Worm (Caenorhabditis elegans) whole organism, L2 larva: ENCODE results near the gene clec-233.

Experiments used
- F13H6.1 ChIP-seq: sonication (generic microtip); optimal IDR thresholded peaks from 2 replicates; lab custom pipeline; 2016; ENCODE audit warnings: missing genetic modification characterization, missing compliant biosample characterization
- R02D3.7 ChIP-seq: fragments of 150-350 bp; optimal IDR thresholded peaks from 2 replicates; lab custom pipeline; 2014; ENCODE audit warnings: missing biosample characterization, missing genetic modification characterization
- Y55F3AM.14 ChIP-seq: fragments of 200-800 bp; sonication (Bioruptor generic); optimal IDR thresholded peaks from 2 replicates; lab custom pipeline; 2018; ENCODE audit warnings: mild to moderate bottlenecking, missing genetic modification characterization, missing compliant biosample characterization
- alr-1 ChIP-seq: fragments of 150-350 bp; optimal IDR thresholded peaks from 2 replicates; lab custom pipeline; 2014; ENCODE audit warnings: missing biosample characterization, missing genetic modification characterization
- aly-2 ChIP-seq: fragments of 150-350 bp; optimal IDR thresholded peaks from 2 replicates; lab custom pipeline; 2014; ENCODE audit warnings: missing biosample characterization, missing genetic modification characterization
- ceh-16 ChIP-seq: fragments of 150-350 bp; optimal IDR thresholded peaks from 2 replicates; lab custom pipeline; 2014; ENCODE audit warnings: missing biosample characterization, missing genetic modification characterization
- ceh-82 ChIP-seq: fragments of 150-350 bp; optimal IDR thresholded peaks from 2 replicates; lab custom pipeline; 2014; ENCODE audit warnings: missing biosample characterization, missing genetic modification characterization
- crh-2 ChIP-seq: sonication (generic microtip); optimal IDR thresholded peaks from 2 replicates; lab custom pipeline; 2017; ENCODE audit warnings: missing biosample characterization, missing genetic modification characterization
- dmd-4 ChIP-seq: sonication (generic microtip); optimal IDR thresholded peaks from 2 replicates; lab custom pipeline; 2017; ENCODE audit warnings: missing biosample characterization, missing genetic modification characterization
- elt-1 ChIP-seq: fragments of 150-350 bp; optimal IDR thresholded peaks from 2 replicates; lab custom pipeline; 2014; ENCODE audit warnings: missing biosample characterization, missing genetic modification characterization
- gmeb-1 ChIP-seq: fragments of 150-350 bp; optimal IDR thresholded peaks from 2 replicates; lab custom pipeline; 2014; ENCODE audit warnings: missing biosample characterization, missing genetic modification characterization
- lin-13 ChIP-seq: fragments of 150-350 bp; optimal IDR thresholded peaks from 2 replicates; lab custom pipeline; 2014; ENCODE audit warnings: missing biosample characterization, missing genetic modification reagents, missing genetic modification characterization
- lin-39 ChIP-seq: fragments of 150-350 bp; optimal IDR thresholded peaks from 2 replicates; lab custom pipeline; 2014; ENCODE audit warnings: missing biosample characterization, missing genetic modification reagents, missing genetic modification characterization
- mab-5 ChIP-seq: fragments of 150-350 bp; optimal IDR thresholded peaks from 2 replicates; lab custom pipeline; 2014; ENCODE audit warnings: missing biosample characterization, missing genetic modification characterization
- mdl-1 ChIP-seq, 2 experiments: fragments of 150-350 bp in 1 of 2; sonication (generic microtip) in 1 of 2; optimal IDR thresholded peaks; 2 replicates each; lab custom pipeline; 2017; ENCODE audit warnings: missing biosample characterization in 2 of 2, missing genetic modification characterization in 2 of 2
- nhr-10 ChIP-seq: sonication (generic microtip); optimal IDR thresholded peaks from 2 replicates; lab custom pipeline; 2017; ENCODE audit warnings: missing biosample characterization, missing genetic modification characterization
- nhr-12 ChIP-seq: fragments of 150-350 bp; optimal IDR thresholded peaks from 2 replicates; lab custom pipeline; 2014; ENCODE audit warnings: missing biosample characterization, missing genetic modification characterization
- nhr-129 ChIP-seq: fragments of 150-350 bp; optimal IDR thresholded peaks from 2 replicates; lab custom pipeline; 2014; ENCODE audit warnings: missing biosample characterization, missing genetic modification characterization
- nhr-21 ChIP-seq: fragments of 150-350 bp; optimal IDR thresholded peaks from 2 replicates; lab custom pipeline; 2014; ENCODE audit warnings: missing biosample characterization, missing genetic modification characterization
- nhr-23 ChIP-seq: fragments of 150-350 bp; optimal IDR thresholded peaks from 2 replicates; lab custom pipeline; 2014; ENCODE audit warnings: missing biosample characterization, missing genetic modification reagents, missing genetic modification characterization
- nhr-237 ChIP-seq: fragments of 150-350 bp; optimal IDR thresholded peaks from 2 replicates; lab custom pipeline; 2014; ENCODE audit warnings: missing biosample characterization, missing genetic modification characterization
- nhr-25 ChIP-seq: fragments of 150-350 bp; sonication (generic microtip); optimal IDR thresholded peaks from 3 replicates; lab custom pipeline; 2014; ENCODE audit warnings: missing biosample characterization, missing genetic modification characterization
- nhr-6 ChIP-seq: fragments of 150-350 bp; optimal IDR thresholded peaks from 2 replicates; lab custom pipeline; 2014; ENCODE audit warnings: missing biosample characterization, missing genetic modification characterization
- nhr-77 ChIP-seq: fragments of 150-350 bp; optimal IDR thresholded peaks from 2 replicates; lab custom pipeline; 2014; ENCODE audit warnings: missing biosample characterization, missing genetic modification characterization
- peb-1 ChIP-seq: fragments of 150-350 bp; optimal IDR thresholded peaks from 2 replicates; lab custom pipeline; 2014; ENCODE audit warnings: missing biosample characterization, missing genetic modification characterization
- sem-4 ChIP-seq: fragments of 150-350 bp; optimal IDR thresholded peaks from 2 replicates; lab custom pipeline; 2014; ENCODE audit warnings: missing biosample characterization, missing genetic modification reagents, missing genetic modification characterization
- sma-9 ChIP-seq, 2 experiments: fragments of 150-350 bp in 1 of 2; sonication (generic microtip) in 1 of 2; optimal IDR thresholded peaks; 2 replicates each; lab custom pipeline; 2014 to 2016; ENCODE audit warnings: missing genetic modification characterization in 2 of 2, mild to moderate bottlenecking in 1 of 2, missing biosample characterization in 1 of 2, missing compliant biosample characterization in 1 of 2, missing genetic modification reagents in 1 of 2, moderate library complexity in 1 of 2
- unc-39 ChIP-seq: fragments of 150-350 bp; optimal IDR thresholded peaks from 2 replicates; lab custom pipeline; 2014; ENCODE audit warnings: missing biosample characterization, missing genetic modification characterization
- unc-55 ChIP-seq: fragments of 150-350 bp; sonication (generic microtip); optimal IDR thresholded peaks from 3 replicates; lab custom pipeline; 2014; ENCODE audit warnings: missing biosample characterization, missing genetic modification reagents, missing genetic modification characterization
- unc-62 ChIP-seq: fragments of 150-350 bp; optimal IDR thresholded peaks from 2 replicates; lab custom pipeline; 2014; ENCODE audit warnings: missing biosample characterization, missing genetic modification reagents, missing genetic modification characterization
- ztf-1 ChIP-seq: fragments of 200-800 bp; sonication (Bioruptor generic); conservative IDR thresholded peaks from 2 replicates; pipeline ENCODE4 v1.3.6; 2022; ENCODE audit warnings: missing genetic modification characterization, missing compliant biosample characterization
- ztf-11 ChIP-seq: sonication (generic microtip); optimal IDR thresholded peaks from 2 replicates; lab custom pipeline; 2017; ENCODE audit warnings: missing biosample characterization, missing genetic modification characterization
- ztf-4 ChIP-seq: fragments of 150-350 bp; optimal IDR thresholded peaks from 2 replicates; lab custom pipeline; 2014; ENCODE audit warnings: missing biosample characterization, missing genetic modification characterization

clec-233 gene

ce11 chrV:16249105-16249504, 15.4 kb downstream of the clec-233 start:
- no peak for TF ChIP-seq ceh-82 (tag; lab: Kevin White, UChicago)
- TF ChIP-seq nhr-6 (tag; lab: Kevin White, UChicago), result no peak
- TF ChIP-seq nhr-237 (tag; lab: Kevin White, UChicago), result no peak
- no peak for TF ChIP-seq sem-4 (tag; lab: Kevin White, UChicago)
- TF ChIP-seq nhr-77 (tag; lab: Kevin White, UChicago), result no peak
- TF ChIP-seq ztf-11 (tag; lab: Kevin White, UChicago), result no peak

ce11 chrV:16253687-16254086, 20.0 kb downstream of the clec-233 start, which contains the start of gene gcy-20:
Gene gcy-20 (minus strand): TSS chrV:16253787.
- TF ChIP-seq unc-39 (tag; lab: Kevin White, UChicago) (no peak), Y55F3AM.14 (GFP tag; lab: Kevin White, UChicago) (no peak), nhr-21 (tag; lab: Kevin White, UChicago) (no peak)

- TF ChIP-seq peb-1 (tag; lab: Kevin White, UChicago), result no peak
- TF ChIP-seq mab-5 (tag; lab: Kevin White, UChicago), result no peak
- TF ChIP-seq gmeb-1, result no peak
- TF ChIP-seq ceh-16 (tag; lab: Kevin White, UChicago), result no peak
- TF ChIP-seq dmd-4 (tag; lab: Kevin White, UChicago), result no peak
- no peak for TF ChIP-seq nhr-10 (tag; lab: Kevin White, UChicago)
- no peak for TF ChIP-seq R02D3.7 (tag; lab: Kevin White, UChicago)
- no peak for TF ChIP-seq aly-2 (tag; lab: Kevin White, UChicago)
- TF ChIP-seq unc-55 (GFP tag; lab: Kevin White, UChicago), result no peak
- TF ChIP-seq lin-13 (GFP tag; lab: Kevin White, UChicago), result no peak
- TF ChIP-seq sma-9 (GFP tag; optimal IDR thresholded peaks at IDR 0.05; lab: Kevin White, UChicago), result no peak
- TF ChIP-seq sma-9 (tag; optimal IDR thresholded peaks at IDR 0.05; lab: Kevin White, UChicago), result no peak
- TF ChIP-seq alr-1 (tag; lab: Kevin White, UChicago), result no peak
- TF ChIP-seq mdl-1 (tag; optimal IDR thresholded peaks at IDR 0.05; lab: Kevin White, UChicago), result no peak
- TF ChIP-seq nhr-129 (tag; lab: Kevin White, UChicago), result no peak
- no peak for TF ChIP-seq nhr-237 (tag; lab: Kevin White, UChicago)
- TF ChIP-seq Y55F3AM.14 (GFP tag; lab: Kevin White, UChicago), result no peak
- TF ChIP-seq nhr-77 (tag; lab: Kevin White, UChicago), result no peak
- TF ChIP-seq F13H6.1 (tag; lab: Kevin White, UChicago), result no peak
Observed at ce11 chrV:16256395-16256794, 22.7 kb downstream of the clec-233 start, which contains the start of gene bgnt-1.3. Gene bgnt-1.3 (minus strand): TSS chrV:16256495.

- TF ChIP-seq aly-2 (tag; lab: Kevin White, UChicago) (no peak), ztf-4 (tag; lab: Kevin White, UChicago) (no peak)
Observed at ce11 chrV:16258142-16258541, 24.4 kb downstream of the clec-233 start, which contains the start of gene nhr-218. Gene nhr-218 (plus strand): TSS chrV:16258442.

- TF ChIP-seq nhr-25 (tag; lab: Kevin White, UChicago) (no peak), nhr-21 (tag; lab: Kevin White, UChicago) (no peak), unc-62 (no peak), elt-1 (tag; lab: Kevin White, UChicago) (no peak), lin-39 (tag; lab: Kevin White, UChicago) (no peak), crh-2 (no peak), Y55F3AM.14 (GFP tag; lab: Kevin White, UChicago) (no peak), ztf-11 (tag; lab: Kevin White, UChicago) (no peak), dmd-4 (tag; lab: Kevin White, UChicago) (no peak), sma-9 (GFP tag; optimal IDR thresholded peaks at IDR 0.05; lab: Kevin White, UChicago) (no peak), sma-9 (tag; optimal IDR thresholded peaks at IDR 0.05; lab: Kevin White, UChicago) (no peak), peb-1 (tag; lab: Kevin White, UChicago) (no peak), R02D3.7 (tag; lab: Kevin White, UChicago) (no peak), ztf-1 (GFP tag; lab: Robert Waterston, UW) (no peak), nhr-23 (tag; lab: Kevin White, UChicago) (no peak), nhr-12 (tag; lab: Kevin White, UChicago) (no peak)
Observed at ce11 chrV:16259684-16260083, 26.0 kb downstream of the clec-233 start, which contains the start of gene nhr-127. Gene nhr-127 (plus strand): TSS chrV:16259984.
